Worm (Caenorhabditis elegans): ENCODE measurements around the gene lipl-1.

- TF ChIP-seq blmp-1 (tag; optimal IDR thresholded peaks at IDR 0.05) (no peak), ztf-11 (tag; optimal IDR thresholded peaks at IDR 0.05) (no peak), mls-2 (tag; optimal IDR thresholded peaks at IDR 0.05) (no peak), flh-1 (GFP tag; optimal IDR thresholded peaks at IDR 0.05) (no peak), mab-5 (tag; optimal IDR thresholded peaks at IDR 0.05) (no peak), tbx-8 (GFP tag; optimal IDR thresholded peaks at IDR 0.05) (no peak), unc-120 (tag; optimal IDR thresholded peaks at IDR 0.05; ENCODE audit: poor library complexity, severe bottlenecking) (no peak), unc-39 (tag; optimal IDR thresholded peaks at IDR 0.05) (no peak), lin-13 (tag; optimal IDR thresholded peaks at IDR 0.05) (peak; percentile 14), nhr-28 (tag; optimal IDR thresholded peaks at IDR 0.05) (no peak), hlh-1 (tag; optimal IDR thresholded peaks at IDR 0.05) (peak; percentile 50), unc-62 (GFP tag; optimal IDR thresholded peaks at IDR 0.05) (no peak), sptf-1 (tag; optimal IDR thresholded peaks at IDR 0.05) (no peak)
Observed at ce11 chrV:12950812-12951528, 31.2 kb downstream of the lipl-1 start, which contains the start of the genes T16G1.9 and T16G1.18.

Data from whole organism, mixed stage, embryonic.